Worm (Caenorhabditis elegans) whole organism, L1 larva: ENCODE results near the gene bmk-1.

Source experiments
- C04F5.9 ChIP-seq: sonication (generic microtip); optimal IDR thresholded peaks from 2 replicates; lab custom pipeline; 2016; ENCODE audit warnings: missing genetic modification characterization, missing compliant biosample characterization
- F16B12.6 ChIP-seq: fragments of 150-350 bp; optimal IDR thresholded peaks from 2 replicates; lab custom pipeline; 2014; ENCODE audit warnings: missing biosample characterization, missing genetic modification characterization
- Y116A8C.19 ChIP-seq: sonication (generic microtip); optimal IDR thresholded peaks from 2 replicates; lab custom pipeline; 2016; ENCODE audit warnings: missing compliant biosample characterization, missing genetic modification characterization, borderline replicate concordance
- aha-1 ChIP-seq: fragments of 150-350 bp; optimal IDR thresholded peaks from 2 replicates; lab custom pipeline; 2014; ENCODE audit warnings: missing biosample characterization, missing genetic modification characterization
- alr-1 ChIP-seq: fragments of 200-800 bp; sonication (Bioruptor generic); optimal IDR thresholded peaks from 2 replicates; lab custom pipeline; 2018; ENCODE audit warnings: borderline replicate concordance, mild to moderate bottlenecking, missing genetic modification characterization, missing compliant biosample characterization
- aly-2 ChIP-seq: fragments of 150-350 bp; optimal IDR thresholded peaks from 2 replicates; lab custom pipeline; 2014; ENCODE audit warnings: missing biosample characterization, missing genetic modification characterization
- ama-1 ChIP-seq: fragments of 150-350 bp; optimal IDR thresholded peaks from 2 replicates; lab custom pipeline; 2014
- blmp-1 ChIP-seq: fragments of 150-350 bp; optimal IDR thresholded peaks from 2 replicates; lab custom pipeline; 2014; ENCODE audit warnings: missing biosample characterization, missing genetic modification characterization
- ceh-63 ChIP-seq: fragments of 200-800 bp; sonication (Bioruptor generic); optimal IDR thresholded peaks from 2 replicates; lab custom pipeline; 2018; ENCODE audit warnings: mild to moderate bottlenecking, missing genetic modification characterization, missing compliant biosample characterization
- ceh-82 ChIP-seq, 3 experiments: fragments of 150-350 bp in 1 of 3; sonication (generic microtip) in 2 of 3; optimal IDR thresholded peaks; 2 replicates each; lab custom pipeline; 2014 to 2017; ENCODE audit warnings: missing biosample characterization in 3 of 3, missing genetic modification characterization in 3 of 3
- ceh-90 ChIP-seq: sonication (generic microtip); optimal IDR thresholded peaks from 2 replicates; lab custom pipeline; 2016; ENCODE audit warnings: missing genetic modification characterization, missing compliant biosample characterization
- dsc-1 ChIP-seq: sonication (generic microtip); optimal IDR thresholded peaks from 2 replicates; lab custom pipeline; 2016; ENCODE audit warnings: mild to moderate bottlenecking, missing genetic modification characterization, missing compliant biosample characterization
- egl-13 ChIP-seq: sonication (generic microtip); optimal IDR thresholded peaks from 2 replicates; lab custom pipeline; 2016; ENCODE audit warnings: missing genotype, missing genetic modification reagents, missing genetic modification characterization, missing compliant biosample characterization
- egl-27 ChIP-seq, 2 experiments: fragments of 150-350 bp in 1 of 2; sonication (generic microtip); optimal IDR thresholded peaks; 3 replicates each; lab custom pipeline; 2017 to 2018; ENCODE audit warnings: missing biosample characterization in 2 of 2, missing genetic modification characterization in 2 of 2, missing genetic modification reagents in 2 of 2
- elt-2 ChIP-seq: sonication (generic microtip); optimal IDR thresholded peaks from 2 replicates; lab custom pipeline; 2016; ENCODE audit warnings: missing genetic modification characterization, mild to moderate bottlenecking, inconsistent platforms, missing compliant biosample characterization, missing genetic modification reagents
- elt-3 ChIP-seq, 6 experiments: fragments of 150-350 bp in 1 of 6; sonication (generic microtip); optimal IDR thresholded peaks; 2 replicates each; lab custom pipeline; 2017 to 2018; ENCODE audit warnings: missing biosample characterization in 6 of 6, missing genetic modification characterization in 6 of 6, inconsistent platforms in 1 of 6
- fkh-10 ChIP-seq: sonication (generic microtip); optimal IDR thresholded peaks from 2 replicates; lab custom pipeline; 2017; ENCODE audit warnings: missing biosample characterization, missing genetic modification reagents, missing genetic modification characterization
- fkh-4 ChIP-seq: sonication (generic microtip); optimal IDR thresholded peaks from 2 replicates; lab custom pipeline; 2016; ENCODE audit warnings: missing compliant biosample characterization, missing genetic modification characterization, borderline replicate concordance
- hlh-4 ChIP-seq: sonication (generic microtip); optimal IDR thresholded peaks from 2 replicates; lab custom pipeline; 2016; ENCODE audit warnings: mild to moderate bottlenecking, missing genetic modification characterization, missing compliant biosample characterization
- irx-1 ChIP-seq: sonication (generic microtip); optimal IDR thresholded peaks from 2 replicates; lab custom pipeline; 2016; ENCODE audit warnings: missing genetic modification characterization, missing compliant biosample characterization
- isw-1 ChIP-seq: fragments of 200-800 bp; sonication (Bioruptor generic); IDR thresholded peaks from 2 replicates; pipeline ENCODE4 v1.3.6; 2022; ENCODE audit warnings: missing genetic modification characterization, missing compliant biosample characterization
- lin-14 ChIP-seq: fragments of 200-800 bp; sonication (Bioruptor generic); optimal IDR thresholded peaks from 2 replicates; lab custom pipeline; 2018; ENCODE audit warnings: mild to moderate bottlenecking, missing genetic modification characterization, moderate library complexity, missing compliant biosample characterization
- lsy-2 ChIP-seq, 2 experiments: fragments of 150-350 bp; optimal IDR thresholded peaks; 2 replicates each; lab custom pipeline; 2014; ENCODE audit warnings: missing biosample characterization in 2 of 2, missing genetic modification characterization in 2 of 2
- mef-2 ChIP-seq: fragments of 150-350 bp; optimal IDR thresholded peaks from 2 replicates; lab custom pipeline; 2014; ENCODE audit warnings: missing biosample characterization, missing genetic modification characterization
- nhr-11 ChIP-seq: fragments of 150-350 bp; optimal IDR thresholded peaks from 2 replicates; lab custom pipeline; 2014; ENCODE audit warnings: missing biosample characterization, missing genetic modification characterization
- nhr-28 ChIP-seq: fragments of 150-350 bp; optimal IDR thresholded peaks from 2 replicates; lab custom pipeline; 2014; ENCODE audit warnings: missing biosample characterization, missing genetic modification characterization
- nhr-76 ChIP-seq: sonication (generic microtip); optimal IDR thresholded peaks from 2 replicates; lab custom pipeline; 2017; ENCODE audit warnings: missing biosample characterization, missing genetic modification characterization
- pax-3 ChIP-seq: fragments of 200-800 bp; sonication (Bioruptor generic); optimal IDR thresholded peaks from 2 replicates; lab custom pipeline; 2018; ENCODE audit warnings: mild to moderate bottlenecking, missing genetic modification characterization, moderate library complexity, missing compliant biosample characterization
- pqm-1 ChIP-seq: sonication (generic microtip); optimal IDR thresholded peaks from 3 replicates; lab custom pipeline; 2017; ENCODE audit warnings: missing biosample characterization, missing genetic modification characterization
- rnt-1 ChIP-seq: sonication (generic microtip); optimal IDR thresholded peaks from 2 replicates; lab custom pipeline; 2016; ENCODE audit warnings: mild to moderate bottlenecking, missing genetic modification characterization, moderate library complexity, missing compliant biosample characterization
- skn-1 ChIP-seq: fragments of 150-350 bp; optimal IDR thresholded peaks from 2 replicates; lab custom pipeline; 2014; ENCODE audit warnings: missing biosample characterization, missing genetic modification characterization
- unc-62 ChIP-seq: fragments of 150-350 bp; optimal IDR thresholded peaks from 2 replicates; lab custom pipeline; 2014; ENCODE audit warnings: missing biosample characterization, missing genetic modification reagents, missing genetic modification characterization
- zag-1 ChIP-seq: fragments of 150-350 bp; optimal IDR thresholded peaks from 2 replicates; lab custom pipeline; 2014; ENCODE audit warnings: missing biosample characterization, missing genetic modification characterization

The bmk-1 gene

ce11 chrV:14491097-14491496, 34.3 kb upstream of the bmk-1 start:
- TF ChIP-seq ceh-82 (tag; optimal IDR thresholded peaks at IDR 0.05; lab: Kevin White, UChicago) (no peak), lin-14 (GFP tag; lab: Kevin White, UChicago) (peak; percentile 25), Y116A8C.19 (tag; lab: Kevin White, UChicago) (no peak), aha-1 (tag; lab: Kevin White, UChicago) (no peak), nhr-28 (tag; lab: Kevin White, UChicago) (no peak), nhr-11 (tag; lab: Kevin White, UChicago) (no peak), ama-1 (lab: Kevin White, UChicago) (no peak), egl-13 (tag; lab: Kevin White, UChicago) (no peak)

DNA sequence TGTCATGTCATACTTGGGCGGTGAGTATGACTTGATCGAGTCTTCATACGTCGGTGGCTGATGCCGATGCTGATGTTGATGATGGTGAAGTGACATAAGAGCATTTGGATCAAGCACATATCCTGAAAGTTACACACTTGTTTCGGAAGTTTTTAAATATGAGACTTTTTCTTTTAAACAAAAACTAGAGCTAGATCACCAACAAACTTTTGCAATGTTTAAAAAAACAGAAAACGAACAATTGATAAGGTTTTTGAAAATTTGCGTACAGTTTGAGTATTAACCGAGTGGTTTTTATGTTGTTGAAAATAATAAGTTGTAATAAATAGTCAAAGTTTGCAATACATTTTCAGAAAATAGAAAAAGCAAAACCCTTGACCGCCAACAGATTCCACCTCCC, 27.8 kb upstream of the bmk-1 start, which contains the start of gene R02D5.4:
TSS of gene R02D5.4 (minus strand) at position 101 of the 400 bp plus-strand sequence.
- TF ChIP-seq pax-3, result no peak
- no peak for TF ChIP-seq nhr-76 (tag; lab: Kevin White, UChicago)
- no peak for TF ChIP-seq nhr-11 (tag; lab: Kevin White, UChicago)

DNA sequence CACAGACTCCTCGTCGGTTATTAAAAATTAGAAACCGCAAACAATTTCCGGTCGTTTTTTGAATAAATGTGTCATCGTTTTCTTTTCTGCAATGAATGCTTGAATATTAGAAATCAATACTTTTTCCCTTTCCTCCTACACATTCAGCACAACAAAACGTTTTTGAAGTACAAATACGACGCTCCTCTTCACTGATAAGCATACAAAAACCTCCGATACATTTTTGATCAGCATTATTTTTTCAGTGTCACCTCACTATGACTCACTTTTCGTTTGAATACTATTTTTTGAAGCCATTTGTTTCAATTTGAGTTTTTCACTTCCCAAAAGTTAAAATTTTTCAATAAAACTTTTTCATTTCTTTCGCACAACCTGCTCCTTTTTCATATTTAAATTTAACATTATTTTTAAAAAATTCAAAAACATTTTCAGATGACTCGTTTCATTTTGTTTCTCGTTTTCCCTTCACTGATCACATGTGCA, 26.0 kb upstream of the bmk-1 start, which contains the start of gene R02D5.3:
TSS of gene R02D5.3 (plus strand) at position 433 of the 483 bp plus-strand sequence.
- TF ChIP-seq C04F5.9 (tag; lab: Kevin White, UChicago) (no peak), elt-2 (tag; lab: Kevin White, UChicago) (peak; percentile 34)

DNA sequence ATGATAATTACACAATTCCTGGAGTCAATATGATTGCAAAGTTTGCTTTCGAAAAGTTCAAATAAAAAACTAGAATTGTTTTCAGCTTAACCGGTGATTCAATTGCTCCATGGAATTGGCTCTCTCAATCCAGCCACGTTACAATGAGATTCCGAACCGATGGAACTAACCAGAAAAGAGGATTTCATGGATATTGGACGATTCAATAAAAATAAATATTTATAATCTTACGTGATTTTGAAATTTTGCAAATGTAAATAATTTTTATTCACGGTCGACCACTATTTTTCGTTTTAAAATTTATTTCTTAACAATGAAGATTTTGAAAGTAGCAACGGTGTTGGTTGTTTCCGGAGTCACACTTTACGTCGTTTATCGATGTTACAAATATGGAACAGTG, 25.2 kb upstream of the bmk-1 start, which contains the start of gene R02D5.10:
TSS of gene R02D5.10 (plus strand) at position 301 of the 400 bp plus-strand sequence.
- TF ChIP-seq ceh-63 (GFP tag; lab: Kevin White, UChicago) (no peak), irx-1 (no peak), fkh-10 (GFP tag; lab: Kevin White, UChicago) (no peak), aly-2 (tag; lab: Kevin White, UChicago) (no peak), mef-2 (tag; lab: Kevin White, UChicago) (no peak), unc-62 (GFP tag; lab: Kevin White, UChicago) (no peak), pax-3 (no peak)

ce11 chrV:14481401-14481800, 24.6 kb upstream of the bmk-1 start, which contains the start of gene R02D5.7:
TSS of gene R02D5.7 (minus strand) at chrV:14481501.
- TF ChIP-seq nhr-76 (tag; lab: Kevin White, UChicago) (no peak), blmp-1 (no peak), pax-3 (no peak), F16B12.6 (tag; lab: Kevin White, UChicago) (no peak), lsy-2 (tag; optimal IDR thresholded peaks at IDR 0.05; lab: Kevin White, UChicago) (no peak), isw-1 (GFP tag; lab: Robert Waterston, UW) (no peak), zag-1 (no peak), nhr-28 (tag; lab: Kevin White, UChicago) (no peak), aha-1 (tag; lab: Kevin White, UChicago) (no peak), alr-1 (tag; lab: Kevin White, UChicago) (no peak), fkh-4 (tag; lab: Kevin White, UChicago) (no peak), rnt-1 (no peak), hlh-4 (tag; lab: Kevin White, UChicago) (no peak), pqm-1 (tag; lab: Kevin White, UChicago) (no peak), skn-1 (tag; lab: Kevin White, UChicago) (no peak), dsc-1 (tag; lab: Kevin White, UChicago) (no peak), irx-1 (no peak), egl-27 (tag; optimal IDR thresholded peaks at IDR 0.05; lab: Kevin White, UChicago) (no peak), ceh-90 (tag; lab: Kevin White, UChicago) (no peak), elt-3 (tag; optimal IDR thresholded peaks at IDR 0.05; lab: Kevin White, UChicago) (no peak)
